Fruit fly (Drosophila melanogaster): ENCODE measurements around the gene Prp6.

Gene Prp6

DNA sequence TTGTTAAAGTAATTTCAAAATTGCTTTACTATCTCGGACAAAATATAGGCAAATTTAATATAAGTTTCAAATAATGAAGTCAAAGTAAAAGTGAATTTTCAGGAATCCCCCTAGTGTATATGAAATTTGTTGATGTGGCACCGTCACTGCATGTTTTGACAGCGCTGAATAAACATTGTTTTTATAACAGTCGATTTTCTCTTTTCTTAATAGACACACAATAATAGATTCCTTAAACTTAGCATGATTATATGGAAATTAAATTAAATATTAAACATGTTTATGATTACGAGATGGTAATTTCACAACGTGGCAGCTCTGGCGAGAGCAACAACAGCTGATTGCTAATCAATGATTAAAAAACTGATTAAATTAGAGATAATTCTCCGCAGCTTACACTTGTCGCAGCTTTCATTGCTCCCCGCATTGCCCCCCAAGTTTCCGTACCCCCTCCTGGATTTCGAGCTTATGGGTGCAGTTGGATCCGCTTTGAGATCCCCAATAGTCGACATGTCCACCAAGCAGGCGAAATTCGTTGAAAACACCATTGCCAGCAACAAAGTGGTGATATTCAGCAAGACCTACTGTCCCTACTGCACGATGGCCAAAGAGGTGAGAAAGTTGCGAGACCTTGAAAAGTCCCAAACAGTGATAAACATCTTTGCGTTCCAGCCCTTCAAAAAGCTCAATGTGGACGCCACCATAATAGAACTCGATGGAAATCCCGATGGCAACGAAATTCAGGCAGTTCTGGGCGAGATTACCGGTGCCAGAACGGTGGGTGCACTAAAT lies 35.9 kb upstream of the Prp6 start, which contains the start of gene Grx1 (continued):
- 0 out of 2 replicates have a peak, but pooled peaks have one; percentile 14 for TF ChIP-seq hbn (GFP tag; IDR thresholded peaks at IDR 0.05; ENCODE audit: partially characterized antibody)
- no peak for TF ChIP-seq Trl (optimal IDR thresholded peaks at IDR 0.05)
- peak; percentile 23 for TF ChIP-seq Trl (GFP tag; optimal IDR thresholded peaks at IDR 0.05)
- no peak for TF ChIP-seq onecut (GFP tag; IDR thresholded peaks at IDR 0.05)
- no peak for TF ChIP-seq CG14014 (GFP tag; IDR thresholded peaks at IDR 0.05)
- peak; percentile 55 for TF ChIP-seq CG18764 (GFP tag; optimal IDR thresholded peaks at IDR 0.05)
- TF ChIP-seq lab (GFP tag; optimal IDR thresholded peaks at IDR 0.05): peak; percentile 70
- no peak for TF ChIP-seq CG12236 (GFP tag; optimal IDR thresholded peaks at IDR 0.05)
- TF ChIP-seq CG17361 (GFP tag; IDR thresholded peaks at IDR 0.05): peak; percentile 71; the same call in 2 of the 3 replicates
- no peak for TF ChIP-seq repo (GFP tag; optimal IDR thresholded peaks at IDR 0.05)
- TF ChIP-seq gce (GFP tag; IDR thresholded peaks at IDR 0.05): no peak
- TF ChIP-seq fd3F (GFP tag; optimal IDR thresholded peaks at IDR 0.05): peak; percentile 58
- peak; percentile 4 for TF ChIP-seq CG6813 (GFP tag; optimal IDR thresholded peaks at IDR 0.05)
- no peak for TF ChIP-seq ato (GFP tag; IDR thresholded peaks at IDR 0.05; ENCODE audit: partially characterized antibody)
- no peak for TF ChIP-seq yki (optimal IDR thresholded peaks at IDR 0.05)
- TF ChIP-seq Hr51 (GFP tag; optimal IDR thresholded peaks at IDR 0.05): peak; percentile 16 to 64
- no peak for TF ChIP-seq D (optimal IDR thresholded peaks at IDR 0.05)
- TF ChIP-seq D (GFP tag; optimal IDR thresholded peaks at IDR 0.05): peak; percentile 47
- peak; percentile 76 for TF ChIP-seq PHDP (tag; optimal IDR thresholded peaks at IDR 0.05)
- TF ChIP-seq CG4360 (GFP tag; IDR thresholded peaks at IDR 0.05): no peak
- peak; percentile 49 to 90 for TF ChIP-seq crp (GFP tag; optimal IDR thresholded peaks at IDR 0.05)
- TF ChIP-seq BtbVII (GFP tag; optimal IDR thresholded peaks at IDR 0.05): peak; percentile 67
- peak; percentile 61 for TF ChIP-seq CG31441 (GFP tag; IDR thresholded peaks at IDR 0.05)
- no peak for TF ChIP-seq disco-r (GFP tag; optimal IDR thresholded peaks at IDR 0.05)
- TF ChIP-seq tap (tag; optimal IDR thresholded peaks at IDR 0.05): peak; percentile 61
- TF ChIP-seq chm (GFP tag; IDR thresholded peaks at IDR 0.05): no peak
- peak; percentile 22; the same call in 1 of the 2 replicates for TF ChIP-seq Awh (GFP tag; IDR thresholded peaks at IDR 0.05)
- peak; percentile 10 for TF ChIP-seq mirr (GFP tag; optimal IDR thresholded peaks at IDR 0.05)
- no peak for TF ChIP-seq CG33213 (GFP tag; optimal IDR thresholded peaks at IDR 0.05)
- TF ChIP-seq vfl (GFP tag; optimal IDR thresholded peaks at IDR 0.05): no peak
- TF ChIP-seq CG14710 (tag; optimal IDR thresholded peaks at IDR 0.05): peak; percentile 60
- TF ChIP-seq CG14860 (GFP tag; IDR thresholded peaks at IDR 0.05; ENCODE audit: partially characterized antibody): no peak
- TF ChIP-seq CG6175 (GFP tag; IDR thresholded peaks at IDR 0.05): no peak
- peak; percentile 66 for TF ChIP-seq CG2116 (GFP tag; optimal IDR thresholded peaks at IDR 0.05)
- TF ChIP-seq CG17612 (GFP tag; IDR thresholded peaks at IDR 0.05): no peak
- no peak; the same call in 1 of the 2 replicates for TF ChIP-seq CG10366 (GFP tag; IDR thresholded peaks at IDR 0.05)
- TF ChIP-seq shn (GFP tag; optimal IDR thresholded peaks at IDR 0.05): no peak
- no peak for TF ChIP-seq HmgD (GFP tag; optimal IDR thresholded peaks at IDR 0.05)
- TF ChIP-seq CG34376 (GFP tag; optimal IDR thresholded peaks at IDR 0.05): peak; percentile 58
- TF ChIP-seq Doc2 (GFP tag; IDR thresholded peaks at IDR 0.05): no peak
- peak; percentile 95 for TF ChIP-seq Ets65A (GFP tag)

DNA sequence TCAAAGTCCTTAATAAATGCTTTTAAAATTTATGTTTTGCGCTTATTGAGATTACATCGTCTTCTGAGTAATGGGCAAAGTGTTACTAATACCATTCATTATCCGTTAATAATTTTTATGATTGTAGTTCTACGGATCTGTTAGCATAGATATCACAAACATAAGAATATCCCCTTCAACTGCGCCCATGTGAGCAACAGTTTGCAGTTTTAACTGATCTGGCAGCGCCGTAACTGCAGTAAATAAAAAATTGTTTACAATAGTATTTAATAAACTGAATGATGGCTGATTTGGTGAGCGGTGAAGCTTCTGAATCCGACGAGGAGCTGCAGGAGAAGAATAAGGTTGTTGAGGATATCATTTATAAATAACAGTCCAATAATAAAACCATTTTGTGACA lies 35.1 kb upstream of the Prp6 start, which contains the start of gene Blos3:
Blos3 (plus strand) TSS at position 198 of the 400 bp plus-strand sequence.
- TF ChIP-seq CG17385 (GFP tag; optimal IDR thresholded peaks at IDR 0.05): peak; percentile 3
- TF ChIP-seq row (GFP tag; IDR thresholded peaks at IDR 0.05): peak; percentile 67
- TF ChIP-seq CG43689 (GFP tag; IDR thresholded peaks at IDR 0.05): no peak
- no peak for TF ChIP-seq CG4404 (GFP tag; IDR thresholded peaks at IDR 0.05)
- TF ChIP-seq ara (GFP tag; IDR thresholded peaks at IDR 0.05): no peak
- TF ChIP-seq CG12155 (GFP tag; optimal IDR thresholded peaks at IDR 0.05): peak; percentile 24
- TF ChIP-seq Ptx1 (GFP tag; IDR thresholded peaks at IDR 0.05): peak; percentile 18; the same call in 1 of the 2 replicates
- TF ChIP-seq CG3281 (GFP tag; optimal IDR thresholded peaks at IDR 0.05): peak; percentile 52
- TF ChIP-seq CG15073 (GFP tag; optimal IDR thresholded peaks at IDR 0.05): no peak
- no peak for TF ChIP-seq Elba2 (GFP tag; optimal IDR thresholded peaks at IDR 0.05)
- no peak for TF ChIP-seq Bdp1 (GFP tag; optimal IDR thresholded peaks at IDR 0.05)
- no peak for TF ChIP-seq hth (optimal IDR thresholded peaks at IDR 0.05)
- no peak for TF ChIP-seq CG11456 (GFP tag; IDR thresholded peaks at IDR 0.05)

Data from whole organism, embryonic.